Fruit fly (Drosophila melanogaster) whole organism, embryonic: Measurements from ENCODE around the gene cyr.

Experiments
- CG10543 ChIP-seq: fragments of 200-800 bp; sonication (Bioruptor generic); optimal IDR thresholded peaks from 3 replicates; lab custom pipeline; 2017; ENCODE audit warnings: missing biosample characterization, mild to moderate bottlenecking, missing genetic modification characterization, moderate library complexity
- CG10565 ChIP-seq: fragments of 200-800 bp; sonication (Bioruptor generic); optimal IDR thresholded peaks from 3 replicates; lab custom pipeline; 2016; ENCODE audit warnings: missing biosample characterization, mild to moderate bottlenecking, missing genetic modification characterization
- CG11560 ChIP-seq: fragments of 200-800 bp; sonication (Bioruptor generic); IDR thresholded peaks from 3 replicates; pipeline ENCODE4 v1.3.6; 2022; ENCODE audit warnings: missing biosample characterization, missing genetic modification characterization
- CG12769 ChIP-seq: fragments of 200-800 bp; sonication (Bioruptor generic); optimal IDR thresholded peaks from 2 replicates; lab custom pipeline; 2019; ENCODE audit warnings: missing biosample characterization, mild to moderate bottlenecking, missing genetic modification characterization, moderate library complexity
- CG12942 ChIP-seq: fragments of 200-800 bp; sonication (Bioruptor generic); optimal IDR thresholded peaks from 3 replicates; lab custom pipeline; 2016; ENCODE audit warnings: missing biosample characterization, missing genetic modification characterization
- CG17328 ChIP-seq: fragments of 200-800 bp; sonication (Bioruptor generic); IDR thresholded peaks from 2 replicates; pipeline ENCODE4 v1.3.6; 2022; ENCODE audit warnings: missing biosample characterization, missing genetic modification characterization
- CG17385 ChIP-seq: fragments of 200-800 bp; sonication (Bioruptor generic); optimal IDR thresholded peaks from 3 replicates; lab custom pipeline; 2018; ENCODE audit warnings: missing biosample characterization, mild to moderate bottlenecking, missing genetic modification characterization
- CG17912 ChIP-seq: fragments of 200-800 bp; sonication (Bioruptor generic); optimal IDR thresholded peaks from 2 replicates; lab custom pipeline; 2018; ENCODE audit warnings: missing biosample characterization, mild to moderate bottlenecking, missing genetic modification characterization
- CG18764 ChIP-seq: fragments of 200-800 bp; sonication (Bioruptor generic); optimal IDR thresholded peaks from 3 replicates; lab custom pipeline; 2016; ENCODE audit warnings: missing biosample characterization, missing genetic modification characterization
- CG31224 ChIP-seq: fragments of 200-800 bp; sonication (Bioruptor generic); IDR thresholded peaks from 2 replicates; pipeline ENCODE4 v1.3.6; 2022; ENCODE audit warnings: missing biosample characterization, missing genetic modification characterization
- CG3995 ChIP-seq: fragments of 200-800 bp; sonication (Bioruptor generic); optimal IDR thresholded peaks from 3 replicates; lab custom pipeline; 2016; ENCODE audit warnings: missing biosample characterization, missing genetic modification characterization
- CG6765 ChIP-seq: fragments of 200-800 bp; sonication (Bioruptor generic); optimal IDR thresholded peaks from 3 replicates; lab custom pipeline; 2017; ENCODE audit warnings: missing biosample characterization, mild to moderate bottlenecking, missing genetic modification characterization
- CG9215 ChIP-seq: fragments of 200-800 bp; sonication (Bioruptor generic); IDR thresholded peaks from 2 replicates; pipeline ENCODE4 v1.3.6; 2022; ENCODE audit warnings: missing biosample characterization, missing genetic modification characterization
- CkIIα-i1 ChIP-seq: fragments of 200-800 bp; sonication (Bioruptor generic); IDR thresholded peaks from 2 replicates; pipeline ENCODE4 v1.3.6; 2022; ENCODE audit warnings: missing biosample characterization, missing genetic modification characterization
- Ets65A ChIP-seq: fragments of 200-800 bp; sonication (Bioruptor generic); peaks from one replicate; lab custom pipeline; 2016; ENCODE audit warnings: missing biosample characterization, missing genetic modification characterization
- Fer3 ChIP-seq: fragments of 200-800 bp; sonication (Bioruptor generic); optimal IDR thresholded peaks from 2 replicates; lab custom pipeline; 2018; ENCODE audit warnings: missing biosample characterization, mild to moderate bottlenecking, missing genetic modification characterization, moderate library complexity
- Gsc ChIP-seq: fragments of 200-800 bp; sonication (Bioruptor generic); IDR thresholded peaks from 2 replicates; pipeline ENCODE4 v1.3.6; 2022; ENCODE audit warnings: missing biosample characterization, missing genetic modification characterization
- H15 ChIP-seq: fragments of 200-800 bp; sonication (Bioruptor generic); IDR thresholded peaks from 3 replicates; pipeline ENCODE4 v1.3.6; 2022; ENCODE audit warnings: missing biosample characterization, missing genetic modification characterization
- H2.0 ChIP-seq: fragments of 200-800 bp; sonication (Bioruptor generic); IDR thresholded peaks from 2 replicates; pipeline ENCODE4 v1.3.6; 2022; ENCODE audit warnings: missing biosample characterization, missing genetic modification characterization
- Hr39 ChIP-seq: fragments of >200 bp; optimal IDR thresholded peaks from 2 replicates; lab custom pipeline; 2017
- MESR4 ChIP-seq: fragments of 200-800 bp; sonication (Bioruptor generic); optimal IDR thresholded peaks from 2 replicates; lab custom pipeline; 2018; ENCODE audit warnings: missing biosample characterization, mild to moderate bottlenecking, missing genetic modification characterization, moderate library complexity
- Myb ChIP-seq: fragments of 200-800 bp; sonication (Bioruptor generic); optimal IDR thresholded peaks from 2 replicates; lab custom pipeline; 2016; ENCODE audit warnings: missing biosample characterization, missing genetic modification characterization
- Poxn ChIP-seq: fragments of 200-800 bp; sonication (Bioruptor generic); IDR thresholded peaks from 2 replicates; pipeline ENCODE4 v1.3.6; 2022; ENCODE audit warnings: missing biosample characterization, missing genetic modification characterization
- Rfx ChIP-seq: fragments of 200-800 bp; sonication (Bioruptor generic); IDR thresholded peaks from 2 replicates; pipeline ENCODE4 v1.3.6; 2022; ENCODE audit warnings: missing biosample characterization, missing genetic modification characterization
- Sry-β ChIP-seq: fragments of 200-800 bp; sonication (Bioruptor generic); optimal IDR thresholded peaks from 2 replicates; lab custom pipeline; 2018; ENCODE audit warnings: missing biosample characterization, mild to moderate bottlenecking, missing genetic modification characterization, moderate library complexity
- Xrp1 ChIP-seq: fragments of 200-800 bp; sonication (Bioruptor generic); IDR thresholded peaks from 2 replicates; pipeline ENCODE4 v1.3.6; 2022; ENCODE audit warnings: missing biosample characterization, missing genetic modification characterization
- ab ChIP-seq: fragments of 200-800 bp; sonication (Bioruptor generic); optimal IDR thresholded peaks from 2 replicates; lab custom pipeline; 2016; ENCODE audit warnings: missing biosample characterization, missing genetic modification characterization
- ash1 ChIP-seq: fragments of 200-800 bp; sonication (Bioruptor generic); optimal IDR thresholded peaks from 2 replicates; lab custom pipeline; 2018; ENCODE audit warnings: missing biosample characterization, mild to moderate bottlenecking, missing genetic modification characterization
- bsh ChIP-seq, 2 experiments: fragments of 200-800 bp; sonication (Bioruptor generic); optimal IDR thresholded peaks; 2 replicates each; lab custom pipeline; 2017 to 2018; ENCODE audit warnings: mild to moderate bottlenecking in 2 of 2, missing biosample characterization in 2 of 2, missing genetic modification characterization in 2 of 2, moderate library complexity in 1 of 2
- croc ChIP-seq: fragments of 200-800 bp; sonication (Bioruptor generic); conservative IDR thresholded peaks from 3 replicates; pipeline ENCODE4 v1.3.6; 2022; ENCODE audit warnings: missing biosample characterization, missing genetic modification characterization
- emc ChIP-seq: fragments of 200-800 bp; sonication (Bioruptor generic); optimal IDR thresholded peaks from 2 replicates; lab custom pipeline; 2016; ENCODE audit warnings: missing biosample characterization, missing genetic modification characterization
- grn ChIP-seq: fragments of 200-800 bp; sonication (Bioruptor generic); optimal IDR thresholded peaks from 3 replicates; lab custom pipeline; 2017; ENCODE audit warnings: missing biosample characterization, missing genetic modification characterization
- ham ChIP-seq: fragments of 200-800 bp; sonication (Bioruptor generic); IDR thresholded peaks from 2 replicates; pipeline ENCODE4 v1.3.6; 2022; ENCODE audit warnings: missing biosample characterization, missing genetic modification characterization
- hkb ChIP-seq, 2 experiments: fragments of 200-800 bp in 1 of 2; fragments of >200 bp in 1 of 2; sonication (Bioruptor generic) in 1 of 2; IDR thresholded peaks in 1 of 2; optimal IDR thresholded peaks in 1 of 2; 2 replicates each; pipeline versions ENCODE4 v1.3.6 to Lab custom; 2017 to 2022; ENCODE audit warnings: missing biosample characterization in 1 of 2, missing genetic modification characterization in 1 of 2
- insv ChIP-seq, 2 experiments: fragments of 200-800 bp; sonication (Bioruptor generic); optimal IDR thresholded peaks; 3 replicates each; lab custom pipeline; 2016 to 2018; ENCODE audit warnings: missing biosample characterization in 2 of 2, missing genetic modification characterization in 2 of 2
- kni ChIP-seq: fragments of 200-800 bp; sonication (Bioruptor generic); optimal IDR thresholded peaks from 3 replicates; lab custom pipeline; 2017; ENCODE audit warnings: mild to moderate bottlenecking, missing biosample characterization, missing genetic modification reagents, missing genetic modification characterization
- lmd ChIP-seq: fragments of 200-800 bp; sonication (Bioruptor generic); IDR thresholded peaks from 2 replicates; pipeline ENCODE4 v1.3.6; 2022; ENCODE audit warnings: missing biosample characterization, missing genetic modification characterization
- lov ChIP-seq, 2 experiments: fragments of 200-800 bp in 1 of 2; fragments of >200 bp in 1 of 2; sonication (Bioruptor generic) in 1 of 2; IDR thresholded peaks in 1 of 2; optimal IDR thresholded peaks in 1 of 2; 2 replicates in 1 of 2; 3 replicates in 1 of 2; pipeline versions ENCODE4 v1.3.6 to Lab custom; 2017 to 2022; ENCODE audit warnings: missing biosample characterization in 1 of 2, missing genetic modification characterization in 1 of 2
- mam ChIP-seq: fragments of 200-800 bp; sonication (Bioruptor generic); optimal IDR thresholded peaks from 3 replicates; lab custom pipeline; 2016; ENCODE audit warnings: missing biosample characterization, missing genetic modification characterization
- odd ChIP-seq: fragments of 200-800 bp; sonication (Bioruptor generic); optimal IDR thresholded peaks from 2 replicates; lab custom pipeline; 2017; ENCODE audit warnings: missing biosample characterization, mild to moderate bottlenecking, missing genetic modification characterization
- pita ChIP-seq: fragments of 200-800 bp; sonication (Bioruptor generic); optimal IDR thresholded peaks from 2 replicates; lab custom pipeline; 2017; ENCODE audit warnings: missing biosample characterization, mild to moderate bottlenecking, missing genetic modification characterization
- pnt ChIP-seq: fragments of 200-800 bp; sonication (Bioruptor generic); optimal IDR thresholded peaks from 3 replicates; lab custom pipeline; 2016; ENCODE audit warnings: missing biosample characterization, missing genetic modification characterization
- sd ChIP-seq: fragments of 200-800 bp; sonication (Bioruptor generic); optimal IDR thresholded peaks from 3 replicates; lab custom pipeline; 2018; ENCODE audit warnings: missing biosample characterization, mild to moderate bottlenecking, missing genetic modification characterization, moderate library complexity
- stwl ChIP-seq: fragments of 200-800 bp; sonication (Bioruptor generic); optimal IDR thresholded peaks from 3 replicates; lab custom pipeline; 2018; ENCODE audit warnings: missing biosample characterization, mild to moderate bottlenecking, missing genetic modification characterization, moderate library complexity
- tll ChIP-seq, 2 experiments: fragments of 200-800 bp in 1 of 2; fragments of >200 bp in 1 of 2; sonication (Bioruptor generic) in 1 of 2; optimal IDR thresholded peaks; 2 replicates each; lab custom pipeline; 2017 to 2019; ENCODE audit warnings: missing biosample characterization in 2 of 2, missing genetic modification characterization in 2 of 2, mild to moderate bottlenecking in 1 of 2, moderate library complexity in 1 of 2
- tna ChIP-seq: fragments of 200-800 bp; sonication (Bioruptor generic); IDR thresholded peaks from 2 replicates; pipeline ENCODE4 v1.3.6; 2022; ENCODE audit warnings: missing biosample characterization, missing genetic modification characterization; ENCODE audit not compliant: partially characterized antibody

Gene cyr

dm6 chrX:8092893-8093721 lies 42.4 kb downstream of the cyr start (continued):
- peak; percentile 58 for TF ChIP-seq CG6765 (GFP tag; lab: Kevin White, UChicago)
- TF ChIP-seq CkIIα-i1 (GFP tag; lab: Robert Waterston, UW): no peak
- TF ChIP-seq lmd: 0 out of 2 replicates have a peak, but pooled peaks have one; percentile 7
- TF ChIP-seq sd: peak; percentile 7
- no peak for TF ChIP-seq CG12942 (GFP tag; lab: Kevin White, UChicago)
- peak; percentile 9 for TF ChIP-seq Fer3 (tag; lab: Kevin White, UChicago)
- TF ChIP-seq Myb (GFP tag; lab: Kevin White, UChicago): no peak
- no peak for TF ChIP-seq CG18764
- no peak for TF ChIP-seq emc (GFP tag; lab: Kevin White, UChicago)
- peak; percentile 21 for TF ChIP-seq kni (GFP tag; lab: Kevin White, UChicago)
- TF ChIP-seq Ets65A (GFP tag; lab: Kevin White, UChicago): peak; percentile 59
- TF ChIP-seq CG17385 (GFP tag; lab: Kevin White, UChicago): no peak

dm6 chrX:8092075-8092682 lies 43.3 kb downstream of the cyr start:
- TF ChIP-seq hkb (optimal IDR thresholded peaks at IDR 0.05; lab: Kevin White, UChicago) (no peak), hkb (GFP tag; IDR thresholded peaks at IDR 0.05; lab: Robert Waterston, UW) (peak; percentile 95), Poxn (GFP tag; lab: Robert Waterston, UW) (peak; percentile 59), tll (GFP tag; optimal IDR thresholded peaks at IDR 0.05; lab: Kevin White, UChicago) (no peak), H2.0 (GFP tag; lab: Robert Waterston, UW) (peak; percentile 88), Sry-β (GFP tag; lab: Kevin White, UChicago) (peak; percentile 57), ash1 (GFP tag; lab: Kevin White, UChicago) (peak; percentile 30), insv (GFP tag; optimal IDR thresholded peaks at IDR 0.05; lab: Kevin White, UChicago) (peak in 1 of 2 experiments; percentile 80), CG17912 (GFP tag; lab: Kevin White, UChicago) (peak; percentile 81), CG10543 (GFP tag; lab: Kevin White, UChicago) (peak; percentile 97), Rfx (peak; percentile 94), grn (peak; percentile 52), CG12769 (tag; lab: Kevin White, UChicago) (peak; percentile 81), pita (GFP tag; lab: Kevin White, UChicago) (no peak), H15 (peak; percentile 90), CG10565 (GFP tag; lab: Kevin White, UChicago) (peak; percentile 46), lov (optimal IDR thresholded peaks at IDR 0.05; lab: Kevin White, UChicago) (no peak), lov (GFP tag; IDR thresholded peaks at IDR 0.05; lab: Robert Waterston, UW) (peak; percentile 75; the same call in 2 of the 3 replicates), croc (GFP tag; lab: Robert Waterston, UW) (peak; percentile 90), pnt (peak; percentile 82), CG9215 (GFP tag; lab: Robert Waterston, UW) (peak; percentile 92), CG17328 (GFP tag; lab: Robert Waterston, UW) (peak; percentile 81), Gsc (peak; percentile 80), ab (GFP tag; lab: Kevin White, UChicago) (peak; percentile 56), kni (GFP tag; lab: Kevin White, UChicago) (peak; percentile 95), ham (0 out of 2 replicates have a peak, but pooled peaks have one; percentile 56), CG11560 (peak; percentile 75), bsh (GFP tag; optimal IDR thresholded peaks at IDR 0.05; lab: Kevin White, UChicago) (peak; percentile 89 to 96), mam (peak; percentile 86), stwl (tag; lab: Kevin White, UChicago) (peak; percentile 7), odd (GFP tag; lab: Kevin White, UChicago) (peak; percentile 93), CG31224 (GFP tag; lab: Robert Waterston, UW) (peak; percentile 83), CG3995 (GFP tag; lab: Kevin White, UChicago) (peak; percentile 37), Xrp1 (GFP tag; lab: Robert Waterston, UW) (peak; percentile 93), Hr39 (lab: Kevin White, UChicago) (no peak), tna (no peak), MESR4 (GFP tag; lab: Kevin White, UChicago) (no peak)
